Fruit fly (Drosophila melanogaster) whole organism, embryonic: ENCODE results near the gene Tollo.

Experiments
- Ada2b ChIP-seq: fragments of 200-800 bp; sonication (Bioruptor generic); IDR thresholded peaks from 2 replicates; pipeline ENCODE4 v1.3.6; 2022; ENCODE audit warnings: missing biosample characterization, missing genetic modification characterization
- C15 ChIP-seq: fragments of 200-800 bp; sonication (Bioruptor generic); IDR thresholded peaks from 3 replicates; pipeline ENCODE4 v1.3.6; 2022; ENCODE audit warnings: missing biosample characterization, missing genetic modification characterization
- CG10959 ChIP-seq: fragments of 200-800 bp; sonication (Bioruptor generic); IDR thresholded peaks from 2 replicates; pipeline ENCODE4 v1.3.6; 2022; ENCODE audit warnings: missing biosample characterization, missing genetic modification characterization
- CG11085 ChIP-seq: fragments of 200-800 bp; sonication (Bioruptor generic); IDR thresholded peaks from 2 replicates; pipeline ENCODE4 v1.3.6; 2022; ENCODE audit warnings: missing biosample characterization, missing genetic modification characterization
- CG11504 ChIP-seq: fragments of 200-800 bp; sonication (Bioruptor generic); optimal IDR thresholded peaks from 3 replicates; lab custom pipeline; 2019; ENCODE audit warnings: missing biosample characterization, mild to moderate bottlenecking, missing genetic modification characterization, moderate library complexity
- CG1233 ChIP-seq: fragments of 200-800 bp; sonication (Bioruptor generic); optimal IDR thresholded peaks from 4 replicates; lab custom pipeline; 2018; ENCODE audit warnings: missing biosample characterization, mild to moderate bottlenecking, missing genetic modification characterization
- CG15479 ChIP-seq: fragments of 200-800 bp; sonication (Bioruptor generic); optimal IDR thresholded peaks from 3 replicates; lab custom pipeline; 2019; ENCODE audit warnings: missing biosample characterization, mild to moderate bottlenecking, missing genetic modification characterization, moderate library complexity
- CG1647 ChIP-seq: fragments of 200-800 bp; sonication (Bioruptor generic); optimal IDR thresholded peaks from 3 replicates; lab custom pipeline; 2016; ENCODE audit warnings: missing biosample characterization, missing genetic modification characterization
- CG16863 ChIP-seq: fragments of 200-800 bp; sonication (Bioruptor generic); optimal IDR thresholded peaks from 3 replicates; lab custom pipeline; 2016; ENCODE audit warnings: missing biosample characterization, missing genetic modification characterization
- CG17612 ChIP-seq: fragments of 200-800 bp; sonication (Bioruptor generic); IDR thresholded peaks from 2 replicates; pipeline ENCODE4 v1.3.6; 2022; ENCODE audit warnings: missing biosample characterization, missing genetic modification characterization
- CG2678 ChIP-seq: fragments of 200-800 bp; sonication (Bioruptor generic); optimal IDR thresholded peaks from 3 replicates; lab custom pipeline; 2019; ENCODE audit warnings: missing biosample characterization, mild to moderate bottlenecking, missing genetic modification characterization, moderate library complexity
- CG33213 ChIP-seq: fragments of 200-800 bp; sonication (Bioruptor generic); optimal IDR thresholded peaks from 3 replicates; lab custom pipeline; 2016; ENCODE audit warnings: missing biosample characterization, missing genetic modification characterization
- CG5245 ChIP-seq: fragments of 200-800 bp; sonication (Bioruptor generic); optimal IDR thresholded peaks from 3 replicates; lab custom pipeline; 2016; ENCODE audit warnings: missing biosample characterization, missing genetic modification characterization
- CG6254 ChIP-seq: fragments of 200-800 bp; sonication (Bioruptor generic); optimal IDR thresholded peaks from 3 replicates; lab custom pipeline; 2017; ENCODE audit warnings: mild to moderate bottlenecking, missing biosample characterization, missing genetic modification reagents, missing genetic modification characterization
- CG6689 ChIP-seq: fragments of 200-800 bp; sonication (Bioruptor generic); IDR thresholded peaks from 2 replicates; pipeline ENCODE4 v1.3.6; 2022; ENCODE audit warnings: missing biosample characterization, missing genetic modification characterization
- CrebB ChIP-seq: fragments of 200-800 bp; sonication (Bioruptor generic); optimal IDR thresholded peaks from 3 replicates; lab custom pipeline; 2018; ENCODE audit warnings: missing biosample characterization, mild to moderate bottlenecking, missing genetic modification characterization
- Dad ChIP-seq: fragments of 200-800 bp; sonication (Bioruptor generic); optimal IDR thresholded peaks from 3 replicates; lab custom pipeline; 2016; ENCODE audit warnings: missing biosample characterization, missing genetic modification characterization
- Fer2 ChIP-seq: fragments of 200-800 bp; sonication (Bioruptor generic); optimal IDR thresholded peaks from 2 replicates; lab custom pipeline; 2018; ENCODE audit warnings: missing biosample characterization, mild to moderate bottlenecking, missing genetic modification characterization, moderate library complexity
- HmgZ ChIP-seq: fragments of 200-800 bp; sonication (Bioruptor generic); optimal IDR thresholded peaks from 2 replicates; lab custom pipeline; 2018; ENCODE audit warnings: missing biosample characterization, mild to moderate bottlenecking, missing genetic modification characterization
- Jarid2 ChIP-seq: fragments of 200-800 bp; sonication (Bioruptor generic); optimal IDR thresholded peaks from 3 replicates; lab custom pipeline; 2017; ENCODE audit warnings: mild to moderate bottlenecking, missing biosample characterization, missing genetic modification reagents, missing genetic modification characterization
- Kr ChIP-seq: fragments of 200-800 bp; sonication (Bioruptor generic); optimal IDR thresholded peaks from 2 replicates; lab custom pipeline; 2017; ENCODE audit warnings: missing biosample characterization, mild to moderate bottlenecking, missing genetic modification characterization
- NfI ChIP-seq: fragments of 200-800 bp; sonication (Bioruptor generic); optimal IDR thresholded peaks from 3 replicates; lab custom pipeline; 2018; ENCODE audit warnings: missing biosample characterization, mild to moderate bottlenecking, missing genetic modification characterization, moderate library complexity
- Opbp ChIP-seq: fragments of 200-800 bp; sonication (Bioruptor generic); IDR thresholded peaks from 3 replicates; pipeline ENCODE4 v1.3.6; 2022; ENCODE audit warnings: missing biosample characterization, missing genetic modification characterization; ENCODE audit not compliant: partially characterized antibody
- Poxn ChIP-seq: fragments of 200-800 bp; sonication (Bioruptor generic); IDR thresholded peaks from 2 replicates; pipeline ENCODE4 v1.3.6; 2022; ENCODE audit warnings: missing biosample characterization, missing genetic modification characterization
- Ptx1 ChIP-seq: fragments of 200-800 bp; sonication (Bioruptor generic); IDR thresholded peaks from 2 replicates; pipeline ENCODE4 v1.3.6; 2022; ENCODE audit warnings: missing biosample characterization, missing genetic modification characterization
- Stat92E ChIP-seq, 3 experiments: fragments of >200 bp in 2 of 3; fragments of 200-800 bp in 1 of 3; sonication (Bioruptor generic) in 1 of 3; optimal IDR thresholded peaks; 2 replicates each; lab custom pipeline; 2017 to 2019; ENCODE audit warnings: missing biosample characterization in 3 of 3, missing genetic modification characterization in 3 of 3, mild to moderate bottlenecking in 1 of 3, moderate library complexity in 1 of 3
- al ChIP-seq: fragments of 200-800 bp; sonication (Bioruptor generic); IDR thresholded peaks from 2 replicates; pipeline ENCODE4 v1.3.6; 2022; ENCODE audit warnings: missing biosample characterization, missing genetic modification characterization
- bbx ChIP-seq: fragments of 200-800 bp; sonication (Bioruptor generic); IDR thresholded peaks from 2 replicates; pipeline ENCODE4 v1.3.6; 2022; ENCODE audit warnings: missing biosample characterization, missing genetic modification characterization; ENCODE audit not compliant: partially characterized antibody
- bsh ChIP-seq, 2 experiments: fragments of 200-800 bp; sonication (Bioruptor generic); optimal IDR thresholded peaks; 2 replicates each; lab custom pipeline; 2017 to 2018; ENCODE audit warnings: mild to moderate bottlenecking in 2 of 2, missing biosample characterization in 2 of 2, missing genetic modification characterization in 2 of 2, moderate library complexity in 1 of 2
- chinmo ChIP-seq: fragments of 200-800 bp; sonication (Bioruptor generic); IDR thresholded peaks from 4 replicates; pipeline ENCODE4 v1.3.6; 2022; ENCODE audit warnings: missing biosample characterization, missing genetic modification characterization; ENCODE audit not compliant: partially characterized antibody
- cwo ChIP-seq: fragments of 200-800 bp; sonication (Bioruptor generic); optimal IDR thresholded peaks from 3 replicates; lab custom pipeline; 2017; ENCODE audit warnings: missing biosample characterization, missing genetic modification characterization, mild to moderate bottlenecking, moderate library complexity, missing genetic modification reagents
- en ChIP-seq: fragments of 200-800 bp; sonication (Bioruptor generic); optimal IDR thresholded peaks from 2 replicates; lab custom pipeline; 2016; ENCODE audit warnings: missing biosample characterization, missing genetic modification characterization
- eve ChIP-seq, 2 experiments: fragments of >200 bp; optimal IDR thresholded peaks; 2 replicates each; lab custom pipeline; 2017; ENCODE audit warnings: missing biosample characterization in 2 of 2, missing genetic modification characterization in 2 of 2
- gem ChIP-seq: fragments of 200-800 bp; sonication (Bioruptor generic); optimal IDR thresholded peaks from 2 replicates; lab custom pipeline; 2019; ENCODE audit warnings: missing biosample characterization, mild to moderate bottlenecking, missing genetic modification characterization, moderate library complexity
- grn ChIP-seq: fragments of 200-800 bp; sonication (Bioruptor generic); optimal IDR thresholded peaks from 3 replicates; lab custom pipeline; 2017; ENCODE audit warnings: missing biosample characterization, missing genetic modification characterization
- hkb ChIP-seq, 2 experiments: fragments of 200-800 bp in 1 of 2; fragments of >200 bp in 1 of 2; sonication (Bioruptor generic) in 1 of 2; IDR thresholded peaks in 1 of 2; optimal IDR thresholded peaks in 1 of 2; 2 replicates each; pipeline versions ENCODE4 v1.3.6 to Lab custom; 2017 to 2022; ENCODE audit warnings: missing biosample characterization in 1 of 2, missing genetic modification characterization in 1 of 2
- kah ChIP-seq: fragments of 200-800 bp; sonication (Bioruptor generic); optimal IDR thresholded peaks from 2 replicates; lab custom pipeline; 2018; ENCODE audit warnings: missing biosample characterization, mild to moderate bottlenecking, missing genetic modification characterization
- mam ChIP-seq: fragments of 200-800 bp; sonication (Bioruptor generic); optimal IDR thresholded peaks from 3 replicates; lab custom pipeline; 2016; ENCODE audit warnings: missing biosample characterization, missing genetic modification characterization
- peb ChIP-seq: fragments of 200-800 bp; sonication (Bioruptor generic); IDR thresholded peaks from 2 replicates; pipeline ENCODE4 v1.3.6; 2022; ENCODE audit warnings: missing biosample characterization, missing genetic modification characterization
- pros ChIP-seq: fragments of 200-800 bp; sonication (Bioruptor generic); optimal IDR thresholded peaks from 3 replicates; lab custom pipeline; 2019; ENCODE audit warnings: missing biosample characterization, mild to moderate bottlenecking, missing genetic modification characterization, moderate library complexity
- run ChIP-seq: fragments of 200-800 bp; sonication (Bioruptor generic); optimal IDR thresholded peaks from 3 replicates; lab custom pipeline; 2018; ENCODE audit warnings: missing biosample characterization, mild to moderate bottlenecking, missing genetic modification characterization
- sens ChIP-seq: fragments of 200-800 bp; sonication (Bioruptor generic); peaks from one replicate; lab custom pipeline; 2016; ENCODE audit warnings: missing biosample characterization, missing genetic modification characterization
- seq ChIP-seq: fragments of 200-800 bp; sonication (Bioruptor generic); IDR thresholded peaks from 2 replicates; pipeline ENCODE4 v1.3.6; 2022; ENCODE audit warnings: missing biosample characterization, missing genetic modification characterization
- sob ChIP-seq: fragments of 200-800 bp; sonication (Bioruptor generic); IDR thresholded peaks from 2 replicates; pipeline ENCODE4 v1.3.6; 2022; ENCODE audit warnings: missing biosample characterization, missing genetic modification characterization
- stwl ChIP-seq: fragments of 200-800 bp; sonication (Bioruptor generic); optimal IDR thresholded peaks from 3 replicates; lab custom pipeline; 2018; ENCODE audit warnings: missing biosample characterization, mild to moderate bottlenecking, missing genetic modification characterization, moderate library complexity
- toy ChIP-seq: fragments of 200-800 bp; sonication (Bioruptor generic); IDR thresholded peaks from 2 replicates; pipeline ENCODE4 v1.3.6; 2022; ENCODE audit warnings: missing biosample characterization, missing genetic modification characterization
- twi ChIP-seq: fragments of 200-800 bp; optimal IDR thresholded peaks from 2 replicates; lab custom pipeline; 2019; ENCODE audit warnings: missing biosample characterization, mild to moderate bottlenecking, missing genetic modification characterization, moderate library complexity
- unpg ChIP-seq: fragments of 200-800 bp; sonication (Bioruptor generic); optimal IDR thresholded peaks from 3 replicates; lab custom pipeline; 2018; ENCODE audit warnings: missing biosample characterization, mild to moderate bottlenecking, missing genetic modification characterization, moderate library complexity
- zfh2 ChIP-seq: fragments of 200-800 bp; sonication (Bioruptor generic); optimal IDR thresholded peaks from 2 replicates; lab custom pipeline; 2016; ENCODE audit warnings: missing biosample characterization, missing genetic modification characterization

The Tollo gene

DNA sequence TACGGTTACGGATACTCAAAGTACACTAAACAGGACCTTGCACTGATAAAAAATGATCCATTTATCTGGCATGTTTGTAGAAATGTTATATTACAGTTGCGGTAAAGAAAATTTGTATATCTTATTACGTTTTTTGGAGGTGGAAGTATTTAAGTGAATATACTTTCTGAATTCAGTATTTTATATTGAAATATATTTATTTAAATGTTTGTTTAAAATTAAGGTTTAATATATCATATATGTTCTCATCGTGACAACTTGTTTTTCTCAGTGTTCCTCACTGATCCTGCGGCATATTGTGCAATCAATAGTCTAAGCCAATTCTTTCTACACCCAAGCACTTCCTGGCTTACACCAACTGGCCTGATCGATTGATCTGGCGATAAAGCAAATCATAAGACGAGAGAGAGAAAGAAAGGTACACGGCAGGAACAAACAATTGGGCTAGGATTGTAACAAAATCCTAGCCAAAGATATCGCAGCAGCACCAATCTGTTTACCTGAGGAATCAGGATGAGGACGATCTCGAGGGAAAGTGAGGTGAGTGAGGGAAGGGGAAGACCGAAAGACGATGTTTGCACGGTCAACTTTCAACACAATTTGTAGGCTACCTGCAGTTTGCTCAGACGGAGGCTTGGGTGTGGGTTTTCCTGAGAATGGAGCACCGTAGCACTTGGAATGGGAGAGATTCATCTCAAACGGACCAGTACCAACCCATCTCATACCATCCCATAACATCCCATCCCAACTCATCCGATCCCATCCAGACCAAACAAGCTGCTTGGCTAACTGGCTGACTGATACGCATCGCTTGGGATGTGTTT is 2.8 kb upstream of the Tollo start (continued):
- TF ChIP-seq eve (GFP tag; optimal IDR thresholded peaks at IDR 0.05; lab: Kevin White, UChicago) (no peak), Dad (GFP tag; lab: Kevin White, UChicago) (no peak), sens (GFP tag; lab: Kevin White, UChicago) (no peak), sob (GFP tag; lab: Robert Waterston, UW) (no peak), CG1647 (GFP tag; lab: Kevin White, UChicago) (no peak), cwo (no peak), CrebB (tag; lab: Kevin White, UChicago) (no peak), zfh2 (GFP tag; lab: Kevin White, UChicago) (no peak), seq (GFP tag; lab: Robert Waterston, UW) (no peak), mam (GFP tag; lab: Kevin White, UChicago) (no peak), Fer2 (tag; lab: Kevin White, UChicago) (no peak), run (tag; lab: Kevin White, UChicago) (no peak), CG11085 (GFP tag; lab: Robert Waterston, UW) (no peak), hkb (optimal IDR thresholded peaks at IDR 0.05; lab: Kevin White, UChicago) (no peak), hkb (GFP tag; IDR thresholded peaks at IDR 0.05; lab: Robert Waterston, UW) (no peak), chinmo (GFP tag; lab: Robert Waterston, UW) (no peak), stwl (no peak), Kr (peak; percentile 72), en (no peak), CG15479 (peak; percentile 92), grn (GFP tag; lab: Kevin White, UChicago) (peak; percentile 41), peb (GFP tag; lab: Robert Waterston, UW) (no peak), pros (GFP tag; lab: Kevin White, UChicago) (peak; percentile 61), al (no peak), toy (GFP tag; lab: Robert Waterston, UW) (no peak), twi (no peak), CG2678 (no peak), Ptx1 (GFP tag; lab: Robert Waterston, UW) (no peak)

DNA sequence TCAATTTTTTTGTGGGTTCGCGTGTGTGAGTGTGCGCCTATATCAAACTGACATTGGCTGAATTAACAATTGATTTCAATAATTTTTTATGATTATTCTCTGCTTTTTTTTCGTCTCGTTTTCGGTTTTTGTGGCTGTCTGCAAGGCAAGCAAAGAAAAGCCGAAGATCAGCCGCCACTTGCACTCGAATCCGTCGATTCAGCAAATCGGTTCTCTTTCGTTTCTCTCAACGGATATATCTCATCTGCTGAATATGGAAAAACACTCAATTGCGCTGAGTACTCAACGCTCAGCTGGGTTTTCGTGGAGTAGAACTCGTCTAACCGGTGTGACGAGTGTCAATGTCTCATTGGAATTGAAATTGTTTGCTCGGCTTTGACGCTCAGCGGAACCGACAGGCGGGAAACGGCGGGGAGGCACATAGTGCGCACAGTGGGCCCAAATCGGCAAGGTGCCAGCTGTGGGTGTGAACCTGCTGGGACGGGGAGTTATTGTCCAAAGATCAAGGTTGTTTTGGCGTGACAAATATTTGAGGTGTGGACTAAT is 1.1 kb upstream of the Tollo start:
- TF ChIP-seq Ada2b (GFP tag; lab: Robert Waterston, UW): peak; percentile 55; the same call in 1 of the 2 replicates
- no peak for TF ChIP-seq CG33213 (GFP tag; lab: Kevin White, UChicago)
- TF ChIP-seq kah (GFP tag; lab: Kevin White, UChicago): peak; percentile 14
- peak; percentile 3 for TF ChIP-seq unpg
- no peak for TF ChIP-seq Poxn (GFP tag; lab: Robert Waterston, UW)
- TF ChIP-seq CG11504 (tag; lab: Kevin White, UChicago): peak; percentile 0
- TF ChIP-seq CG10959 (GFP tag; lab: Robert Waterston, UW): no peak
- TF ChIP-seq CG6689 (GFP tag; lab: Robert Waterston, UW): no peak
- no peak for TF ChIP-seq NfI (GFP tag; lab: Kevin White, UChicago)
- no peak for TF ChIP-seq Stat92E (GFP tag; optimal IDR thresholded peaks at IDR 0.05; lab: Kevin White, UChicago)
- peak; percentile 56 for TF ChIP-seq bbx (GFP tag; lab: Robert Waterston, UW)
- peak; percentile 9 for TF ChIP-seq Jarid2 (GFP tag; lab: Kevin White, UChicago)
- TF ChIP-seq gem (tag; lab: Kevin White, UChicago): peak; percentile 40
- TF ChIP-seq CG17612 (GFP tag; lab: Robert Waterston, UW): no peak
- peak; percentile 64; the same call in 2 of the 3 replicates for TF ChIP-seq Opbp (GFP tag; lab: Robert Waterston, UW)
- no peak for TF ChIP-seq CG1233 (GFP tag; lab: Kevin White, UChicago)
- peak in 1 of 2 experiments; percentile 31 for TF ChIP-seq bsh (GFP tag; optimal IDR thresholded peaks at IDR 0.05; lab: Kevin White, UChicago)
- TF ChIP-seq C15: no peak
- no peak for TF ChIP-seq CG16863 (GFP tag; lab: Kevin White, UChicago)
- TF ChIP-seq HmgZ: no peak
- no peak for TF ChIP-seq CG5245 (GFP tag; lab: Kevin White, UChicago)
- no peak for TF ChIP-seq CG6254 (GFP tag; lab: Kevin White, UChicago)
